Worm (Caenorhabditis elegans) whole organism, L2 larva: ENCODE measurements around the gene cyn-11.

Experiments used
- dmd-4 ChIP-seq: sonication (generic microtip); optimal IDR thresholded peaks from 2 replicates; lab custom pipeline; 2017; ENCODE audit warnings: missing biosample characterization, missing genetic modification characterization
- elt-3 ChIP-seq: sonication (generic microtip); optimal IDR thresholded peaks from 2 replicates; lab custom pipeline; 2017; ENCODE audit warnings: missing biosample characterization, missing genetic modification characterization
- mab-5 ChIP-seq: fragments of 150-350 bp; optimal IDR thresholded peaks from 2 replicates; lab custom pipeline; 2014; ENCODE audit warnings: missing biosample characterization, missing genetic modification characterization
- nhr-10 ChIP-seq: sonication (generic microtip); optimal IDR thresholded peaks from 2 replicates; lab custom pipeline; 2017; ENCODE audit warnings: missing biosample characterization, missing genetic modification characterization
- nhr-12 ChIP-seq: fragments of 150-350 bp; optimal IDR thresholded peaks from 2 replicates; lab custom pipeline; 2014; ENCODE audit warnings: missing biosample characterization, missing genetic modification characterization
- peb-1 ChIP-seq: fragments of 150-350 bp; optimal IDR thresholded peaks from 2 replicates; lab custom pipeline; 2014; ENCODE audit warnings: missing biosample characterization, missing genetic modification characterization
- zag-1 ChIP-seq: fragments of 150-350 bp; optimal IDR thresholded peaks from 2 replicates; lab custom pipeline; 2014; ENCODE audit warnings: missing biosample characterization, missing genetic modification characterization
- ztf-11 ChIP-seq: sonication (generic microtip); optimal IDR thresholded peaks from 2 replicates; lab custom pipeline; 2017; ENCODE audit warnings: missing biosample characterization, missing genetic modification characterization

ce11 chrII:8763367-8763766, 47.3 kb upstream of the cyn-11 start:
- no peak for TF ChIP-seq peb-1
- no peak for TF ChIP-seq dmd-4
- TF ChIP-seq mab-5 (tag; lab: Kevin White, UChicago): no peak
- TF ChIP-seq ztf-11 (tag; lab: Kevin White, UChicago): no peak
- no peak for TF ChIP-seq nhr-12
- TF ChIP-seq elt-3: no peak
- TF ChIP-seq zag-1 (tag; lab: Kevin White, UChicago): no peak
- TF ChIP-seq nhr-10 (tag; lab: Kevin White, UChicago): no peak
